Fruit fly (Drosophila melanogaster): ENCODE results near the gene CenG1A.

Gene CenG1A

DNA sequence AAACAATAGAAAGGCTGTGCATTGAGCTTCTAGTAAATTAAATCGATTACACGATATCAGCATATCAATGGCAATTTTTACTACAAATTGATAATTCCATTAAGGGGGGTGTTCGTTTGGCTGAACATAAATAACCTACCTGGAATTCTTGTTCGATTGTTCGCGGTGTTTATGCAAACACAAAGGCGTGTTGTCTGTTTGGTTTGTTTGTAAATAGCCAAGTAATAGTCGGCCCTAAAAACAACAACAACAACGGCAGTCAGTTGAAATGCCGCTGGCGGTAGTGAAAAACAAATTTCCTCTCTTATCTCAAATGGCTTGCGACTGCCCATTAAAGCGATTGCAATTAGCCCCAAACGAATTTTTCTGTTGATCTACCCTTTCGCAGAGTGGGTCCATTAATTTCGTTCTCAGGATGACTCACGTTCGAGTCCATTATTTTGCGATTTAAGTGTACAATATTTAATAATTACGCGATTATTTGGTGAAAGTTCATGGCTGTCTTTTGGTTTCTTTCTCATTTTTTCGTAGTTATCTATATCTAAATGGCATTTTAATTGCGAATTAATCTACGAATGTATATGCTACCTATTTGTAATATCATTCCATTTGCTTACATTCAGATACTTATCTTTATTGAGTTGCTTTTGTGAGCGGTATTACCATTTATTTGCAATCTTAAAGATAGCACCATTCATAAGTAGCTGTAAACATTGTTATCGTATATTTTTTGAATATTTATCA, 3.5 kb downstream of the CenG1A start (continued):
- TF ChIP-seq CG6654 (GFP tag; optimal IDR thresholded peaks at IDR 0.05) (no peak), sisA (GFP tag; IDR thresholded peaks at IDR 0.05) (no peak), Aef1 (GFP tag; IDR thresholded peaks at IDR 0.05) (no peak), Opbp (GFP tag; IDR thresholded peaks at IDR 0.05; ENCODE audit: partially characterized antibody) (no peak), psq (GFP tag; optimal IDR thresholded peaks at IDR 0.05) (no peak), CG5953 (GFP tag; IDR thresholded peaks at IDR 0.05) (no peak), her (GFP tag; optimal IDR thresholded peaks at IDR 0.05) (no peak), Deaf1 (tag; optimal IDR thresholded peaks at IDR 0.05) (no peak), CG12659 (GFP tag; optimal IDR thresholded peaks at IDR 0.05) (peak; percentile 24), CG7928 (GFP tag; optimal IDR thresholded peaks at IDR 0.05) (no peak), CG8281 (tag; optimal IDR thresholded peaks at IDR 0.05) (no peak), CG8290 (GFP tag; optimal IDR thresholded peaks at IDR 0.05) (peak; percentile 14), CG8290 (tag; optimal IDR thresholded peaks at IDR 0.05) (peak in 1 of 2 experiments; percentile 55), H2.0 (GFP tag; IDR thresholded peaks at IDR 0.05) (no peak), Spps (tag; optimal IDR thresholded peaks at IDR 0.05) (no peak), Lhr (GFP tag; optimal IDR thresholded peaks at IDR 0.05) (no peak), E2f2 (GFP tag; IDR thresholded peaks at IDR 0.05) (no peak), CG14710 (tag; optimal IDR thresholded peaks at IDR 0.05) (no peak), CG9215 (GFP tag; IDR thresholded peaks at IDR 0.05) (no peak), CG7372 (GFP tag; IDR thresholded peaks at IDR 0.05) (no peak), CG2120 (GFP tag; optimal IDR thresholded peaks at IDR 0.05) (peak; percentile 35), CG2129 (GFP tag; IDR thresholded peaks at IDR 0.05; ENCODE audit: partially characterized antibody) (no peak), BEAF-32 (GFP tag; optimal IDR thresholded peaks at IDR 0.05) (no peak), CG10147 (GFP tag; optimal IDR thresholded peaks at IDR 0.05) (no peak), CG6689 (GFP tag; IDR thresholded peaks at IDR 0.05) (no peak), TFAM (GFP tag; optimal IDR thresholded peaks at IDR 0.05) (no peak), Scr (GFP tag; IDR thresholded peaks at IDR 0.05; ENCODE audit: partially characterized antibody) (no peak), Med (GFP tag) (peak; percentile 77), lmd (GFP tag; IDR thresholded peaks at IDR 0.05) (no peak), gcm (GFP tag; optimal IDR thresholded peaks at IDR 0.05) (no peak), kni (GFP tag; optimal IDR thresholded peaks at IDR 0.05) (no peak), CG4617 (GFP tag; optimal IDR thresholded peaks at IDR 0.05; ENCODE audit: borderline replicate concordance) (no peak), prd (optimal IDR thresholded peaks at IDR 0.05) (no peak), prd (GFP tag; IDR thresholded peaks at IDR 0.05) (no peak; the same call in 1 of the 3 replicates), CG17328 (GFP tag; IDR thresholded peaks at IDR 0.05) (no peak), ab (GFP tag; optimal IDR thresholded peaks at IDR 0.05) (no peak), Ets97D (GFP tag; optimal IDR thresholded peaks at IDR 0.05) (no peak), Dek (tag; optimal IDR thresholded peaks at IDR 0.05) (peak; percentile 27), Camta (GFP tag; optimal IDR thresholded peaks at IDR 0.05) (peak; percentile 10), croc (GFP tag; conservative IDR thresholded peaks at IDR 0.05) (no peak), CG10565 (GFP tag; optimal IDR thresholded peaks at IDR 0.05) (no peak), tll (GFP tag; optimal IDR thresholded peaks at IDR 0.05) (peak in 1 of 2 experiments; percentile 35), gsb-n (tag; optimal IDR thresholded peaks at IDR 0.05) (peak; percentile 33), CG13123 (GFP tag; optimal IDR thresholded peaks at IDR 0.05) (no peak), Gsc (GFP tag; IDR thresholded peaks at IDR 0.05) (no peak), CG7745 (tag; optimal IDR thresholded peaks at IDR 0.05) (no peak), run (tag; optimal IDR thresholded peaks at IDR 0.05) (no peak), CG4282 (GFP tag; optimal IDR thresholded peaks at IDR 0.05) (no peak), MBD-R2 (GFP tag; IDR thresholded peaks at IDR 0.05) (no peak), CG31224 (GFP tag; IDR thresholded peaks at IDR 0.05) (no peak)

Data from whole organism, embryonic.